Worm (Caenorhabditis elegans): ENCODE measurements around the gene sams-1.

DNA sequence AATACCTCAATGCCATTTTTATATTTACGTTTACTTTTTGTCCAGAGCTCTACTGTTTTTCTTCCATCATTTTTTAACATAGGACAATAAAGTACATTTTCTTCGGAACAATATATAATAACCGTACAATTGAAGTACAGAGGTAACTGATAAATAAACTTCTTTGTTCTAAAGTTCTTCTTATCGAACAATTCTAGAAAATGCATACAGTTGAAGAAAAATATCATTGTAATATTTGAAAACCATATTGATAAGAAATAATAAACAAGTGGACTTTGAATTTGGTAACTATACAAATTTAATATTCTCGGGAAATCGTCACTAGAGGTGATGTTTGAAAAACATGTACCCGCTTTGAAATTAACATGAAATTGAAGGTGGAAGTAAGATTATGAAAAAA is 30.8 kb downstream of the sams-1 start:
- TF ChIP-seq fos-1 (tag; optimal IDR thresholded peaks at IDR 0.05) (no peak), F49E8.2 (tag; optimal IDR thresholded peaks at IDR 0.05; ENCODE audit: borderline replicate concordance) (no peak), lin-15B (tag; optimal IDR thresholded peaks at IDR 0.05) (no peak)

Measured in whole organism, L4 larva.